Fruit fly (Drosophila melanogaster) whole organism, adult: ENCODE measurements around the gene Nse4.

Experiments used
- CG12768 ChIP-seq: fragments of 200-800 bp; sonication (Bioruptor generic); optimal IDR thresholded peaks from 2 replicates; lab custom pipeline; 2017; ENCODE audit warnings: missing biosample characterization, missing genetic modification characterization, mild to moderate bottlenecking, moderate library complexity, missing genetic modification reagents
- toe ChIP-seq: fragments of 200-800 bp; sonication (Bioruptor generic); optimal IDR thresholded peaks from 2 replicates; lab custom pipeline; 2016; ENCODE audit warnings: missing biosample characterization, missing genetic modification characterization

dm6 chr2L:10474815-10475214 lies 35.6 kb downstream of the Nse4 start:
- no peak for TF ChIP-seq toe (GFP tag; lab: Kevin White, UChicago)
- TF ChIP-seq CG12768 (GFP tag; lab: Kevin White, UChicago): no peak
